Worm (Caenorhabditis elegans) whole organism, L3 larva: ENCODE measurements around the gene Y17D7B.2.

Source experiments
- elt-2 ChIP-seq: sonication (generic microtip); optimal IDR thresholded peaks from 2 replicates; lab custom pipeline; 2016; ENCODE audit warnings: missing genetic modification reagents, mild to moderate bottlenecking, missing genetic modification characterization, missing compliant biosample characterization
- pha-4 ChIP-seq: fragments of 150-350 bp; optimal IDR thresholded peaks from 2 replicates; lab custom pipeline; 2014; ENCODE audit warnings: missing biosample characterization, missing genetic modification reagents, missing genetic modification characterization
- skn-1 ChIP-seq: fragments of 150-350 bp; optimal IDR thresholded peaks from 2 replicates; lab custom pipeline; 2014; ENCODE audit warnings: missing biosample characterization, missing genetic modification characterization
- tbx-2 ChIP-seq: sonication (generic microtip); optimal IDR thresholded peaks from 2 replicates; lab custom pipeline; 2016; ENCODE audit warnings: mild to moderate bottlenecking, missing genetic modification characterization, missing compliant biosample characterization
- unc-62 ChIP-seq: fragments of 150-350 bp; sonication (generic microtip); optimal IDR thresholded peaks from 4 replicates; lab custom pipeline; 2014; ENCODE audit warnings: missing biosample characterization, missing genetic modification reagents, missing genetic modification characterization

DNA sequence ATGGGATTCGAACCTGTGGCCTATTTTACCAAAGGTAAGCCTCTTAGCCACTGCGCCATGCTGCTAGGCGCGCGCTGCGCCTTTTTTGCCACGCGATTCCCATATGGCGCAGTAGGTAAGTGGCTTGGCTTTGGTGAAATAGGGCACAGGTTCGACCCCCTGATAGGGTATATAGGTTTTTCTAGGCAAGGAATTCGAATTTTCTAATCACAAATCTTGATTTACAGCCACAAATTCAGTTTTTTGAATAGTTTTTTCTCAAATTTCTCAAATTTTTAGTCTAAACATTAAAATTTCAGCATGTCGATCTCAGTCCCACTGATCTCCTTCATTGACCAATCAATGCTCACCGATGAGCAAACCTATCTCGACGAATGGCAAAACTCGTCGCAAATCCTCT, 23.2 kb downstream of the Y17D7B.2 start, which contains the start of gene C54E10.3:
- TF ChIP-seq elt-2 (tag; lab: Kevin White, UChicago) (no peak), unc-62 (no peak), skn-1 (tag; lab: Kevin White, UChicago) (no peak), tbx-2 (tag; lab: Kevin White, UChicago) (no peak), pha-4 (tag; lab: Kevin White, UChicago) (no peak)
